Worm (Caenorhabditis elegans): ENCODE data around the gene T19D12.2.

- TF ChIP-seq pha-4 (tag; optimal IDR thresholded peaks at IDR 0.05) = no peak
- TF ChIP-seq unc-130 (GFP tag; optimal IDR thresholded peaks at IDR 0.05) = no peak
- TF ChIP-seq ekl-4 (GFP tag; IDR thresholded peaks at IDR 0.05) = no peak
- no peak for TF ChIP-seq cebp-2 (GFP tag; IDR thresholded peaks at IDR 0.05)
- no peak for TF ChIP-seq attf-6 (GFP tag; IDR thresholded peaks at IDR 0.05)
- no peak for TF ChIP-seq lsl-1 (GFP tag; optimal IDR thresholded peaks at IDR 0.05)
- no peak for TF ChIP-seq athp-1 (tag; optimal IDR thresholded peaks at IDR 0.05)
- no peak for TF ChIP-seq dpl-1 (GFP tag; optimal IDR thresholded peaks at IDR 0.05)
- no peak for TF ChIP-seq die-1 (tag; optimal IDR thresholded peaks at IDR 0.05)
- no peak for TF ChIP-seq him-1 (tag; optimal IDR thresholded peaks at IDR 0.05)
- no peak for TF ChIP-seq nfya-1 (tag; optimal IDR thresholded peaks at IDR 0.05; ENCODE audit: borderline replicate concordance, insufficient read depth)
- no peak for TF ChIP-seq ets-4 (GFP tag; optimal IDR thresholded peaks at IDR 0.05)
Observed at ce11 chrII:6614500-6614899, 46.6 kb upstream of the T19D12.2 start.

Measured in whole organism, young adult.